Worm (Caenorhabditis elegans) whole organism, late embryonic: ENCODE results near the gene C13G3.12.

Source experiments
- F13H6.1 ChIP-seq: sonication (generic microtip); optimal IDR thresholded peaks from 2 replicates; lab custom pipeline; 2016; ENCODE audit warnings: missing genetic modification characterization, missing compliant biosample characterization
- ama-1 ChIP-seq: fragments of 150-350 bp; optimal IDR thresholded peaks from 2 replicates; lab custom pipeline; 2014
- ceh-34 ChIP-seq: sonication (generic microtip); optimal IDR thresholded peaks from 2 replicates; lab custom pipeline; 2016; ENCODE audit warnings: mild to moderate bottlenecking, missing genetic modification characterization, missing compliant biosample characterization
- ceh-9 ChIP-seq: sonication (generic microtip); optimal IDR thresholded peaks from 2 replicates; lab custom pipeline; 2016; ENCODE audit warnings: mild to moderate bottlenecking, missing genetic modification characterization, inconsistent platforms, missing compliant biosample characterization
- dve-1 ChIP-seq: sonication (generic microtip); optimal IDR thresholded peaks from 2 replicates; lab custom pipeline; 2017; ENCODE audit warnings: antibody characterized with exemption, mild to moderate bottlenecking, missing genetic modification characterization, missing compliant biosample characterization
- ets-4 ChIP-seq: sonication (generic microtip); optimal IDR thresholded peaks from 2 replicates; lab custom pipeline; 2016; ENCODE audit warnings: missing genetic modification characterization, missing compliant biosample characterization
- gmeb-2 ChIP-seq: sonication (generic microtip); optimal IDR thresholded peaks from 2 replicates; lab custom pipeline; 2016; ENCODE audit warnings: missing genetic modification characterization, inconsistent platforms, missing compliant biosample characterization
- rnt-1 ChIP-seq: sonication (generic microtip); optimal IDR thresholded peaks from 2 replicates; lab custom pipeline; 2016; ENCODE audit warnings: missing genetic modification characterization, missing compliant biosample characterization
- sdc-2 ChIP-seq: sonication (generic microtip); optimal IDR thresholded peaks from 2 replicates; lab custom pipeline; 2016; ENCODE audit warnings: missing genotype, missing genetic modification characterization, missing compliant biosample characterization
- sox-4 ChIP-seq: sonication (generic microtip); optimal IDR thresholded peaks from 2 replicates; lab custom pipeline; 2017; ENCODE audit warnings: mild to moderate bottlenecking, missing genetic modification characterization, inconsistent platforms, missing compliant biosample characterization
- unc-3 ChIP-seq, 2 experiments: fragments of 200-800 bp in 1 of 2; sonication (Bioruptor generic) in 1 of 2; sonication (generic microtip) in 1 of 2; conservative IDR thresholded peaks in 1 of 2; optimal IDR thresholded peaks in 1 of 2; 2 replicates each; pipeline versions ENCODE4 v1.3.6 to Lab custom; 2016 to 2022; ENCODE audit warnings: missing compliant biosample characterization in 2 of 2, missing genetic modification characterization in 2 of 2, missing genetic modification reagents in 1 of 2

- peak; percentile 89 for TF ChIP-seq ets-4 (tag; lab: Kevin White, UChicago)
- no peak for TF ChIP-seq ceh-9 (tag; lab: Kevin White, UChicago)
- TF ChIP-seq ama-1 (lab: Kevin White, UChicago) = no peak
- no peak for TF ChIP-seq sox-4 (tag; lab: Kevin White, UChicago)
- TF ChIP-seq gmeb-2 = no peak
- TF ChIP-seq F13H6.1 (tag; lab: Kevin White, UChicago) = peak; percentile 71
- TF ChIP-seq unc-3 (GFP tag; conservative IDR thresholded peaks at IDR 0.05; lab: Robert Waterston, UW) = no peak
- TF ChIP-seq unc-3 (tag; optimal IDR thresholded peaks at IDR 0.05; lab: Kevin White, UChicago) = no peak
- peak; percentile 83 for TF ChIP-seq rnt-1
- TF ChIP-seq ceh-34 (tag; lab: Kevin White, UChicago) = peak; percentile 47
- TF ChIP-seq dve-1 (tag; lab: Kevin White, UChicago) = no peak
- peak; percentile 8 for TF ChIP-seq sdc-2 (tag; lab: Kevin White, UChicago)
These were observed 6.6 kb upstream of the C13G3.12 start for ce11 chrV:11029309-11029708.
